Worm (Caenorhabditis elegans) whole organism, late embryonic: ENCODE data around the gene phf-15.

Experiments used
- C08G9.2 ChIP-seq: sonication (generic microtip); optimal IDR thresholded peaks from 2 replicates; lab custom pipeline; 2016; ENCODE audit warnings: mild to moderate bottlenecking, missing genetic modification characterization, moderate library complexity, missing compliant biosample characterization
- C38D4.7 ChIP-seq: fragments of 200-800 bp; sonication (Bioruptor generic); optimal IDR thresholded peaks from 2 replicates; lab custom pipeline; 2018; ENCODE audit warnings: mild to moderate bottlenecking, missing genetic modification characterization, moderate library complexity, missing compliant biosample characterization
- K09A11.1 ChIP-seq: sonication (generic microtip); optimal IDR thresholded peaks from 2 replicates; lab custom pipeline; 2017; ENCODE audit warnings: antibody characterized with exemption, mild to moderate bottlenecking, missing genetic modification characterization, missing compliant biosample characterization; ENCODE audit not compliant: insufficient read depth
- ahr-1 ChIP-seq: sonication (generic microtip); optimal IDR thresholded peaks from 2 replicates; lab custom pipeline; 2016; ENCODE audit warnings: missing genetic modification characterization, missing compliant biosample characterization
- ceh-14 ChIP-seq: sonication (generic microtip); optimal IDR thresholded peaks from 2 replicates; lab custom pipeline; 2016; ENCODE audit warnings: missing genotype, missing genetic modification characterization, missing compliant biosample characterization
- ceh-18 ChIP-seq: sonication (generic microtip); optimal IDR thresholded peaks from 2 replicates; lab custom pipeline; 2016; ENCODE audit warnings: missing genetic modification characterization, missing compliant biosample characterization
- ceh-19 ChIP-seq: fragments of 200-800 bp; sonication (Bioruptor generic); optimal IDR thresholded peaks from 2 replicates; lab custom pipeline; 2018; ENCODE audit warnings: mild to moderate bottlenecking, missing genetic modification characterization, missing compliant biosample characterization
- ceh-2 ChIP-seq: sonication (generic microtip); optimal IDR thresholded peaks from 2 replicates; lab custom pipeline; 2016; ENCODE audit warnings: missing genotype, missing genetic modification characterization, missing compliant biosample characterization
- ceh-22 ChIP-seq: sonication (generic microtip); optimal IDR thresholded peaks from 2 replicates; lab custom pipeline; 2017; ENCODE audit warnings: missing biosample characterization, missing genetic modification characterization
- ceh-24 ChIP-seq: sonication (generic microtip); optimal IDR thresholded peaks from 2 replicates; lab custom pipeline; 2016; ENCODE audit warnings: mild to moderate bottlenecking, missing genetic modification characterization, missing compliant biosample characterization
- ceh-31 ChIP-seq: sonication (generic microtip); optimal IDR thresholded peaks from 2 replicates; lab custom pipeline; 2016; ENCODE audit warnings: missing genetic modification characterization, missing compliant biosample characterization
- ceh-45 ChIP-seq: fragments of 200-800 bp; sonication (Bioruptor generic); IDR thresholded peaks from 2 replicates; pipeline ENCODE4 v1.3.6; 2022; ENCODE audit warnings: missing genetic modification reagents, missing genetic modification characterization, missing compliant biosample characterization
- che-1 ChIP-seq: sonication (generic microtip); optimal IDR thresholded peaks from 2 replicates; lab custom pipeline; 2016; ENCODE audit warnings: mild to moderate bottlenecking, missing genetic modification characterization, missing compliant biosample characterization
- elt-2 ChIP-seq: sonication (generic microtip); optimal IDR thresholded peaks from 2 replicates; lab custom pipeline; 2016; ENCODE audit warnings: missing genetic modification reagents, missing genetic modification characterization, missing compliant biosample characterization
- ets-4 ChIP-seq: sonication (generic microtip); optimal IDR thresholded peaks from 2 replicates; lab custom pipeline; 2016; ENCODE audit warnings: missing genetic modification characterization, missing compliant biosample characterization
- eyg-1 ChIP-seq: sonication (generic microtip); optimal IDR thresholded peaks from 2 replicates; lab custom pipeline; 2016; ENCODE audit warnings: missing genotype, missing genetic modification characterization, missing compliant biosample characterization
- fkh-10 ChIP-seq: fragments of 150-350 bp; optimal IDR thresholded peaks from 2 replicates; lab custom pipeline; 2014; ENCODE audit warnings: missing biosample characterization, missing genetic modification reagents, missing genetic modification characterization
- hlh-8 ChIP-seq: sonication (generic microtip); optimal IDR thresholded peaks from 2 replicates; lab custom pipeline; 2016; ENCODE audit warnings: missing genotype, missing genetic modification characterization, missing compliant biosample characterization
- lim-6 ChIP-seq: sonication (generic microtip); optimal IDR thresholded peaks from 2 replicates; lab custom pipeline; 2016; ENCODE audit warnings: missing genetic modification characterization, missing compliant biosample characterization
- lin-11 ChIP-seq: fragments of 200-800 bp; sonication (Bioruptor generic); optimal IDR thresholded peaks from 2 replicates; lab custom pipeline; 2018; ENCODE audit warnings: mild to moderate bottlenecking, missing genetic modification characterization, missing compliant biosample characterization
- madf-2 ChIP-seq: sonication (generic microtip); optimal IDR thresholded peaks from 2 replicates; lab custom pipeline; 2017; ENCODE audit warnings: missing genetic modification characterization, missing compliant biosample characterization
- nfya-1 ChIP-seq: sonication (generic microtip); optimal IDR thresholded peaks from 2 replicates; lab custom pipeline; 2017; ENCODE audit warnings: missing genetic modification characterization, mild to moderate bottlenecking, missing compliant biosample characterization, antibody characterized with exemption, moderate library complexity
- nhr-11 ChIP-seq: fragments of 150-350 bp; optimal IDR thresholded peaks from 2 replicates; lab custom pipeline; 2014; ENCODE audit warnings: missing biosample characterization, missing genetic modification characterization
- nhr-232 ChIP-seq: sonication (generic microtip); optimal IDR thresholded peaks from 2 replicates; lab custom pipeline; 2016; ENCODE audit warnings: missing genetic modification characterization, missing compliant biosample characterization
- npax-4 ChIP-seq: sonication (generic microtip); optimal IDR thresholded peaks from 2 replicates; lab custom pipeline; 2016; ENCODE audit warnings: missing genetic modification characterization, missing compliant biosample characterization
- odd-2 ChIP-seq: sonication (generic microtip); optimal IDR thresholded peaks from 2 replicates; lab custom pipeline; 2017; ENCODE audit warnings: antibody characterized with exemption, mild to moderate bottlenecking, missing genetic modification characterization, missing compliant biosample characterization
- pag-3 ChIP-seq: sonication (generic microtip); optimal IDR thresholded peaks from 2 replicates; lab custom pipeline; 2016; ENCODE audit warnings: missing compliant biosample characterization, missing genetic modification characterization, borderline replicate concordance
- pat-9 ChIP-seq: fragments of 200-800 bp; sonication (Bioruptor generic); optimal IDR thresholded peaks from 2 replicates; lab custom pipeline; 2018; ENCODE audit warnings: mild to moderate bottlenecking, missing genetic modification characterization, moderate library complexity, missing compliant biosample characterization
- pax-1 ChIP-seq: fragments of 150-350 bp; optimal IDR thresholded peaks from 2 replicates; lab custom pipeline; 2014; ENCODE audit warnings: missing biosample characterization, missing genetic modification characterization
- pqm-1 ChIP-seq: sonication (generic microtip); optimal IDR thresholded peaks from 2 replicates; lab custom pipeline; 2016; ENCODE audit warnings: missing genetic modification characterization, missing compliant biosample characterization
- rnt-1 ChIP-seq: sonication (generic microtip); optimal IDR thresholded peaks from 2 replicates; lab custom pipeline; 2016; ENCODE audit warnings: missing genetic modification characterization, missing compliant biosample characterization
- sox-2 ChIP-seq: fragments of 200-800 bp; sonication (Bioruptor generic); IDR thresholded peaks from 2 replicates; pipeline ENCODE4 v1.3.6; 2022; ENCODE audit warnings: missing genetic modification reagents, missing genetic modification characterization, missing compliant biosample characterization
- sox-4 ChIP-seq: sonication (generic microtip); optimal IDR thresholded peaks from 2 replicates; lab custom pipeline; 2017; ENCODE audit warnings: mild to moderate bottlenecking, missing genetic modification characterization, inconsistent platforms, missing compliant biosample characterization
- syd-9 ChIP-seq: sonication (generic microtip); optimal IDR thresholded peaks from 2 replicates; lab custom pipeline; 2016; ENCODE audit warnings: mild to moderate bottlenecking, missing genetic modification characterization, moderate library complexity, missing compliant biosample characterization
- unc-42 ChIP-seq: sonication (generic microtip); optimal IDR thresholded peaks from 2 replicates; lab custom pipeline; 2016; ENCODE audit warnings: missing genotype, missing genetic modification characterization, missing compliant biosample characterization
- unc-55 ChIP-seq: sonication (generic microtip); optimal IDR thresholded peaks from 2 replicates; lab custom pipeline; 2017; ENCODE audit warnings: missing biosample characterization, missing genetic modification reagents, missing genetic modification characterization
- unc-86 ChIP-seq: sonication (generic microtip); optimal IDR thresholded peaks from 2 replicates; lab custom pipeline; 2016; ENCODE audit warnings: missing genetic modification characterization, missing compliant biosample characterization
- ztf-16 ChIP-seq: sonication (generic microtip); optimal IDR thresholded peaks from 2 replicates; lab custom pipeline; 2017; ENCODE audit warnings: missing genetic modification characterization, missing compliant biosample characterization

The phf-15 gene

ce11 chrIII:3312111-3312510, 10.5 kb upstream of the phf-15 start:
- TF ChIP-seq syd-9 (tag; lab: Kevin White, UChicago) (no peak), K09A11.1 (no peak), ceh-18 (tag; lab: Kevin White, UChicago) (no peak), madf-2 (tag; lab: Kevin White, UChicago) (no peak), che-1 (tag; lab: Kevin White, UChicago) (no peak), pat-9 (tag; lab: Kevin White, UChicago) (no peak), ceh-24 (tag; lab: Kevin White, UChicago) (no peak), pag-3 (tag; lab: Kevin White, UChicago) (no peak), lin-11 (tag; lab: Kevin White, UChicago) (no peak), C08G9.2 (no peak), pqm-1 (tag; lab: Kevin White, UChicago) (no peak), elt-2 (tag; lab: Kevin White, UChicago) (no peak), unc-55 (no peak)
- TF ChIP-seq, all 69 proteins: peak for 0

ce11 chrIII:3317887-3318286, 4.8 kb upstream of the phf-15 start:
- TF ChIP-seq ceh-45 (GFP tag; lab: Robert Waterston, UW) = 0 out of 2 replicates have a peak, but pooled peaks have one; percentile 26
- no peak for TF ChIP-seq pag-3 (tag; lab: Kevin White, UChicago)

ce11 chrIII:3321145-3321544, 1.5 kb upstream of the phf-15 start, which contains the start of gene Y53G8AR.9:
Gene Y53G8AR.9, minus strand, starts transcription at chrIII:3321245.
- no peak for TF ChIP-seq nhr-232
- no peak for TF ChIP-seq ceh-45 (GFP tag; lab: Robert Waterston, UW)
- TF ChIP-seq odd-2 (tag; lab: Kevin White, UChicago) = no peak
- TF ChIP-seq pat-9 (tag; lab: Kevin White, UChicago) = no peak
- TF ChIP-seq fkh-10 (GFP tag; lab: Kevin White, UChicago) = no peak
- no peak for TF ChIP-seq C08G9.2
- TF ChIP-seq syd-9 (tag; lab: Kevin White, UChicago) = no peak
- TF ChIP-seq hlh-8 (tag; lab: Kevin White, UChicago) = no peak
- TF ChIP-seq ceh-31 (tag; lab: Kevin White, UChicago) = no peak
- TF ChIP-seq ztf-16 (tag; lab: Kevin White, UChicago) = no peak
- no peak for TF ChIP-seq K09A11.1
- TF ChIP-seq ceh-2 (tag; lab: Kevin White, UChicago) = no peak
- TF ChIP-seq lin-11 (tag; lab: Kevin White, UChicago) = no peak
- no peak for TF ChIP-seq che-1 (tag; lab: Kevin White, UChicago)

- peak; percentile 19 for TF ChIP-seq ztf-16 (tag; lab: Kevin White, UChicago)
- TF ChIP-seq nfya-1 (tag; lab: Kevin White, UChicago) = peak; percentile 46
- TF ChIP-seq ceh-14 (tag; lab: Kevin White, UChicago) = no peak
- peak; percentile 31 for TF ChIP-seq elt-2 (tag; lab: Kevin White, UChicago)
Observed at ce11 chrIII:3323906-3324305, 1.3 kb downstream of the phf-15 start.

- TF ChIP-seq unc-86 (tag; lab: Kevin White, UChicago) = no peak
- TF ChIP-seq ets-4 (tag; lab: Kevin White, UChicago) = no peak
- TF ChIP-seq nhr-11 (tag; lab: Kevin White, UChicago) = no peak
- no peak for TF ChIP-seq unc-42
- TF ChIP-seq nfya-1 (tag; lab: Kevin White, UChicago) = no peak
- TF ChIP-seq ahr-1 (tag; lab: Kevin White, UChicago) = no peak
- no peak for TF ChIP-seq C38D4.7 (GFP tag; lab: Kevin White, UChicago)
- no peak for TF ChIP-seq sox-2 (GFP tag; lab: Robert Waterston, UW)
- TF ChIP-seq eyg-1 = no peak
- TF ChIP-seq ceh-22 = no peak
- TF ChIP-seq lim-6 (tag; lab: Kevin White, UChicago) = no peak
- TF ChIP-seq lin-11 (tag; lab: Kevin White, UChicago) = no peak
- no peak for TF ChIP-seq ceh-18 (tag; lab: Kevin White, UChicago)
- no peak for TF ChIP-seq rnt-1 (tag; lab: Kevin White, UChicago)
- TF ChIP-seq npax-4 = no peak
- TF ChIP-seq ceh-19 (GFP tag; lab: Kevin White, UChicago) = no peak
- no peak for TF ChIP-seq sox-4 (tag; lab: Kevin White, UChicago)
- no peak for TF ChIP-seq nhr-232
- no peak for TF ChIP-seq pax-1 (tag; lab: Kevin White, UChicago)
Observed at ce11 chrIII:3329467-3329866, 6.8 kb downstream of the phf-15 start.
